Fruit fly (Drosophila melanogaster) whole organism, embryonic: ENCODE data around the gene CG5810.

Experiments
- ATbp ChIP-seq: fragments of 200-800 bp; sonication (Bioruptor generic); optimal IDR thresholded peaks from 2 replicates; lab custom pipeline; 2017; ENCODE audit warnings: missing biosample characterization, mild to moderate bottlenecking, missing genetic modification characterization, missing genetic modification reagents
- Blimp-1 ChIP-seq: fragments of 200-800 bp; sonication (Bioruptor generic); optimal IDR thresholded peaks from 3 replicates; lab custom pipeline; 2018; ENCODE audit warnings: missing biosample characterization, missing genetic modification characterization, mild to moderate bottlenecking, moderate library complexity, missing genetic modification reagents
- CG10209 ChIP-seq: fragments of 200-800 bp; sonication (Bioruptor generic); optimal IDR thresholded peaks from 3 replicates; lab custom pipeline; 2017; ENCODE audit warnings: missing biosample characterization, mild to moderate bottlenecking, missing genetic modification characterization, missing genetic modification reagents
- CG12769 ChIP-seq: fragments of 200-800 bp; sonication (Bioruptor generic); optimal IDR thresholded peaks from 2 replicates; lab custom pipeline; 2019; ENCODE audit warnings: missing biosample characterization, mild to moderate bottlenecking, missing genetic modification characterization, moderate library complexity
- CG17328 ChIP-seq: fragments of 200-800 bp; sonication (Bioruptor generic); IDR thresholded peaks from 2 replicates; pipeline ENCODE4 v1.3.6; 2022; ENCODE audit warnings: missing biosample characterization, missing genetic modification characterization
- CG18262 ChIP-seq: fragments of 200-800 bp; optimal IDR thresholded peaks from 3 replicates; lab custom pipeline; 2019; ENCODE audit warnings: missing biosample characterization, mild to moderate bottlenecking, missing genetic modification characterization, moderate library complexity
- CG18599 ChIP-seq: fragments of 200-800 bp; sonication (Bioruptor generic); optimal IDR thresholded peaks from 3 replicates; lab custom pipeline; 2017; ENCODE audit warnings: missing biosample characterization, missing genetic modification characterization, mild to moderate bottlenecking, moderate library complexity, missing genetic modification reagents
- CG2712 ChIP-seq: fragments of 200-800 bp; optimal IDR thresholded peaks from 3 replicates; lab custom pipeline; 2019; ENCODE audit warnings: missing biosample characterization, mild to moderate bottlenecking, missing genetic modification characterization, moderate library complexity
- CG31441 ChIP-seq: fragments of 200-800 bp; sonication (Bioruptor generic); IDR thresholded peaks from 2 replicates; pipeline ENCODE4 v1.3.6; 2022; ENCODE audit warnings: missing biosample characterization, missing genetic modification characterization
- CG32772 ChIP-seq: fragments of 200-800 bp; sonication (Bioruptor generic); IDR thresholded peaks from 2 replicates; pipeline ENCODE4 v1.3.6; 2022; ENCODE audit warnings: missing biosample characterization, missing genetic modification characterization
- CG4404 ChIP-seq: fragments of 200-800 bp; sonication (Bioruptor generic); IDR thresholded peaks from 2 replicates; pipeline ENCODE4 v1.3.6; 2022; ENCODE audit warnings: missing biosample characterization, missing genetic modification characterization
- CG8388 ChIP-seq: fragments of 200-800 bp; sonication (Bioruptor generic); optimal IDR thresholded peaks from 2 replicates; lab custom pipeline; 2019; ENCODE audit warnings: missing biosample characterization, mild to moderate bottlenecking, missing genetic modification characterization, moderate library complexity
- CG9727 ChIP-seq: fragments of 200-800 bp; sonication (Bioruptor generic); optimal IDR thresholded peaks from 3 replicates; lab custom pipeline; 2017; ENCODE audit warnings: missing biosample characterization, mild to moderate bottlenecking, missing genetic modification characterization
- CG9876 ChIP-seq: fragments of 200-800 bp; sonication (Bioruptor generic); optimal IDR thresholded peaks from 2 replicates; lab custom pipeline; 2016; ENCODE audit warnings: missing biosample characterization, missing genetic modification characterization
- CG9932 ChIP-seq: fragments of 200-800 bp; sonication (Bioruptor generic); IDR thresholded peaks from 2 replicates; pipeline ENCODE4 v1.3.6; 2022; ENCODE audit warnings: missing biosample characterization, missing genetic modification characterization
- Drgx ChIP-seq: fragments of 200-800 bp; sonication (Bioruptor generic); IDR thresholded peaks from 2 replicates; pipeline ENCODE4 v1.3.6; 2022; ENCODE audit warnings: missing biosample characterization, missing genetic modification characterization
- Ets65A ChIP-seq: fragments of 200-800 bp; sonication (Bioruptor generic); peaks from one replicate; lab custom pipeline; 2016; ENCODE audit warnings: missing biosample characterization, missing genetic modification characterization
- H15 ChIP-seq: fragments of 200-800 bp; sonication (Bioruptor generic); IDR thresholded peaks from 3 replicates; pipeline ENCODE4 v1.3.6; 2022; ENCODE audit warnings: missing biosample characterization, missing genetic modification characterization
- Hsf ChIP-seq: fragments of 200-800 bp; sonication (Bioruptor generic); optimal IDR thresholded peaks from 3 replicates; lab custom pipeline; 2016; ENCODE audit warnings: missing biosample characterization, missing genetic modification characterization
- Kr ChIP-seq: fragments of 200-800 bp; sonication (Bioruptor generic); optimal IDR thresholded peaks from 2 replicates; lab custom pipeline; 2017; ENCODE audit warnings: missing biosample characterization, mild to moderate bottlenecking, missing genetic modification characterization
- Lpt ChIP-seq: fragments of >200 bp; optimal IDR thresholded peaks from 2 replicates; lab custom pipeline; 2018; ENCODE audit warnings: missing biosample characterization, missing genetic modification characterization
- Max ChIP-seq: fragments of 200-800 bp; sonication (Bioruptor generic); optimal IDR thresholded peaks from 2 replicates; lab custom pipeline; 2016; ENCODE audit warnings: missing biosample characterization, mild to moderate bottlenecking, missing genetic modification characterization
- NK7.1 ChIP-seq: fragments of 200-800 bp; sonication (Bioruptor generic); optimal IDR thresholded peaks from 3 replicates; lab custom pipeline; 2016; ENCODE audit warnings: missing biosample characterization, missing genetic modification characterization
- Oli ChIP-seq: fragments of 200-800 bp; sonication (Bioruptor generic); optimal IDR thresholded peaks from 2 replicates; lab custom pipeline; 2018; ENCODE audit warnings: missing biosample characterization, mild to moderate bottlenecking, missing genetic modification characterization, moderate library complexity
- Xbp1 ChIP-seq: fragments of 200-800 bp; sonication (Bioruptor generic); optimal IDR thresholded peaks from 3 replicates; lab custom pipeline; 2016; ENCODE audit warnings: missing biosample characterization, mild to moderate bottlenecking, missing genetic modification characterization
- Xrp1 ChIP-seq: fragments of 200-800 bp; sonication (Bioruptor generic); IDR thresholded peaks from 2 replicates; pipeline ENCODE4 v1.3.6; 2022; ENCODE audit warnings: missing biosample characterization, missing genetic modification characterization
- abd-A ChIP-seq: fragments of 200-800 bp; sonication (Bioruptor generic); optimal IDR thresholded peaks from 3 replicates; lab custom pipeline; 2019; ENCODE audit warnings: missing biosample characterization, mild to moderate bottlenecking, missing genetic modification characterization, moderate library complexity
- ara ChIP-seq: fragments of 200-800 bp; sonication (Bioruptor generic); IDR thresholded peaks from 2 replicates; pipeline ENCODE4 v1.3.6; 2022; ENCODE audit warnings: missing biosample characterization, missing genetic modification characterization
- bab2 ChIP-seq: fragments of 200-800 bp; sonication (Bioruptor generic); optimal IDR thresholded peaks from 2 replicates; lab custom pipeline; 2016; ENCODE audit warnings: missing biosample characterization, missing genetic modification characterization
- chif ChIP-seq, 2 experiments: fragments of 200-800 bp; sonication (Bioruptor generic); optimal IDR thresholded peaks; 3 replicates each; lab custom pipeline; 2016; ENCODE audit warnings: missing biosample characterization in 2 of 2, missing genetic modification characterization in 2 of 2
- esg ChIP-seq: fragments of 200-800 bp; sonication (Bioruptor generic); conservative IDR thresholded peaks from 2 replicates; pipeline ENCODE4 v1.3.6; 2022; ENCODE audit warnings: missing biosample characterization, missing genetic modification characterization
- fd96Cb ChIP-seq: fragments of 200-800 bp; sonication (Bioruptor generic); optimal IDR thresholded peaks from 2 replicates; lab custom pipeline; 2018; ENCODE audit warnings: missing biosample characterization, mild to moderate bottlenecking, missing genetic modification characterization, moderate library complexity
- gem ChIP-seq: fragments of 200-800 bp; sonication (Bioruptor generic); optimal IDR thresholded peaks from 2 replicates; lab custom pipeline; 2019; ENCODE audit warnings: missing biosample characterization, mild to moderate bottlenecking, missing genetic modification characterization, moderate library complexity
- grau ChIP-seq: fragments of 200-800 bp; optimal IDR thresholded peaks from 3 replicates; lab custom pipeline; 2019; ENCODE audit warnings: missing biosample characterization, mild to moderate bottlenecking, missing genetic modification characterization, moderate library complexity
- lmd ChIP-seq: fragments of 200-800 bp; sonication (Bioruptor generic); IDR thresholded peaks from 2 replicates; pipeline ENCODE4 v1.3.6; 2022; ENCODE audit warnings: missing biosample characterization, missing genetic modification characterization
- nmo ChIP-seq: fragments of 200-800 bp; sonication (Bioruptor generic); optimal IDR thresholded peaks from 2 replicates; lab custom pipeline; 2018; ENCODE audit warnings: missing biosample characterization, mild to moderate bottlenecking, missing genetic modification characterization, moderate library complexity
- odd ChIP-seq: fragments of 200-800 bp; sonication (Bioruptor generic); optimal IDR thresholded peaks from 2 replicates; lab custom pipeline; 2017; ENCODE audit warnings: missing biosample characterization, mild to moderate bottlenecking, missing genetic modification characterization
- p53 ChIP-seq: fragments of 200-800 bp; sonication (Bioruptor generic); optimal IDR thresholded peaks from 2 replicates; lab custom pipeline; 2016; ENCODE audit warnings: missing biosample characterization, missing genetic modification characterization
- phol ChIP-seq: fragments of 200-800 bp; sonication (Bioruptor generic); optimal IDR thresholded peaks from 3 replicates; lab custom pipeline; 2018; ENCODE audit warnings: missing biosample characterization, mild to moderate bottlenecking, missing genetic modification characterization, moderate library complexity
- prd ChIP-seq, 3 experiments: fragments of >200 bp in 2 of 3; fragments of 200-800 bp in 1 of 3; sonication (Bioruptor generic) in 1 of 3; optimal IDR thresholded peaks in 2 of 3; IDR thresholded peaks in 1 of 3; 2 replicates in 2 of 3; 3 replicates in 1 of 3; pipeline versions ENCODE4 v1.3.6 to Lab custom; 2017 to 2022; ENCODE audit warnings: missing biosample characterization in 1 of 3, missing genetic modification characterization in 1 of 3
- pros ChIP-seq: fragments of 200-800 bp; sonication (Bioruptor generic); optimal IDR thresholded peaks from 3 replicates; lab custom pipeline; 2019; ENCODE audit warnings: missing biosample characterization, mild to moderate bottlenecking, missing genetic modification characterization, moderate library complexity
- sens ChIP-seq: fragments of 200-800 bp; sonication (Bioruptor generic); peaks from one replicate; lab custom pipeline; 2016; ENCODE audit warnings: missing biosample characterization, missing genetic modification characterization
- sisA ChIP-seq: fragments of 200-800 bp; sonication (Bioruptor generic); IDR thresholded peaks from 2 replicates; pipeline ENCODE4 v1.3.6; 2022; ENCODE audit warnings: missing biosample characterization, missing genetic modification characterization
- slbo ChIP-seq: fragments of 200-800 bp; sonication (Bioruptor generic); IDR thresholded peaks from 2 replicates; pipeline ENCODE4 v1.3.6; 2022; ENCODE audit warnings: missing biosample characterization, missing genetic modification characterization
- so ChIP-seq: fragments of 200-800 bp; sonication (Bioruptor generic); IDR thresholded peaks from 3 replicates; pipeline ENCODE4 v1.3.6; 2022; ENCODE audit warnings: missing biosample characterization, missing genetic modification characterization
- trh ChIP-seq: fragments of 200-800 bp; sonication (Bioruptor generic); optimal IDR thresholded peaks from 2 replicates; lab custom pipeline; 2016; ENCODE audit warnings: missing biosample characterization, missing genetic modification characterization
- unpg ChIP-seq: fragments of 200-800 bp; sonication (Bioruptor generic); optimal IDR thresholded peaks from 3 replicates; lab custom pipeline; 2018; ENCODE audit warnings: missing biosample characterization, mild to moderate bottlenecking, missing genetic modification characterization, moderate library complexity

Gene CG5810

dm6 chr3R:21193742-21194141 lies 30.2 kb downstream of the CG5810 start (continued):
- peak; percentile 66 for TF ChIP-seq Kr
- TF ChIP-seq CG12769 (tag; lab: Kevin White, UChicago), result no peak
- TF ChIP-seq trh, result no peak
- no peak for TF ChIP-seq p53 (GFP tag; lab: Kevin White, UChicago)
- no peak for TF ChIP-seq CG32772

DNA sequence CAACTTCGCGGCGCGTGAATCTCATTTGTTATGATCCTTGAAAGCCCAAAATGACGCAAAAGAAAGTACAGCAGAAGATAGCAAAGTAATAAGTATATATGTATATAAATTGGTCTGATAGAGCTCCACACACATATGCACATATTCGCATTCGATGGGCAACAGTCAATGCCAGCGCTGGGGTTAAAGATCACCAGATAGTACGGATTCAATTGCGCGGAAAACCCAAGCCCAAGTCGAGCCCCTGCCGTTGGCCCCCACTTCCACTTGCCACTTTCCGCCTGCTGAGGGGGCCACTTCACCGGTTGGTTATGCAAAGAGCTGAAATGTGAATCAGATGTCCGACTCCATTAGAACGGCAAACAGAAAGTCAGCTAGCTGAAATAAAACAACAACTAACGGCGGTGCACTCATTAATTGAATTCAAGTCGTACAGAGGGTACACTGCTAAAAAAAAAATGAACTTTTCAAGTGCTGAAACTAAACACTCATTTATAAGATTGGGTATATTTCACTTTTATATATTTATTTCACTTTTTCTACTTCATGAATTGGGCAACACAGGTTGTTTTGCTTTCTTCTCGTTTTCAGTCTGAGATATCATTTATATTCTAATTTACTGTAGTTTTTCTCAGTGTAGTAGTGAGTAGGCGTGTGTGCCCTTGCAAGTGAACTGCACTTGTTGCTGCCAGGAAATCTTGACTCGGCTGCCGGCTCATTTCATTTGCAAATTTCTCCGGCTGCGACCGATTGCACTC lies 31.8 kb downstream of the CG5810 start:
- TF ChIP-seq abd-A (tag; lab: Kevin White, UChicago), result no peak
- TF ChIP-seq CG8388 (GFP tag; lab: Kevin White, UChicago), result peak; percentile 1
- TF ChIP-seq unpg (GFP tag; lab: Kevin White, UChicago), result peak; percentile 9
- TF ChIP-seq so (GFP tag; lab: Robert Waterston, UW), result peak; percentile 17; the same call in 1 of the 3 replicates
- peak; percentile 78 for TF ChIP-seq Ets65A (GFP tag; lab: Kevin White, UChicago)
- no peak for TF ChIP-seq CG9876 (GFP tag; lab: Kevin White, UChicago)
- 0 out of 2 replicates have a peak, but pooled peaks have one; percentile 34 for TF ChIP-seq CG9932
- TF ChIP-seq NK7.1 (GFP tag; lab: Kevin White, UChicago), result no peak
- TF ChIP-seq CG10209 (GFP tag; lab: Kevin White, UChicago), result no peak
- TF ChIP-seq H15 (GFP tag; lab: Robert Waterston, UW), result 0 out of 3 replicates have a peak, but pooled peaks have one; percentile 12
- TF ChIP-seq CG2712 (tag; lab: Kevin White, UChicago), result peak; percentile 35
- TF ChIP-seq lmd, result 0 out of 2 replicates have a peak, but pooled peaks have one; percentile 19
- TF ChIP-seq Lpt, result no peak
- 0 out of 2 replicates have a peak, but pooled peaks have one; percentile 30 for TF ChIP-seq ara (GFP tag; lab: Robert Waterston, UW)
- TF ChIP-seq nmo (GFP tag; lab: Kevin White, UChicago), result peak; percentile 9
- 0 out of 2 replicates have a peak, but pooled peaks have one; percentile 18 for TF ChIP-seq sisA (GFP tag; lab: Robert Waterston, UW)
- peak; percentile 15 for TF ChIP-seq CG18599 (GFP tag; lab: Kevin White, UChicago)
- TF ChIP-seq grau (tag; lab: Kevin White, UChicago), result peak; percentile 25
- peak; percentile 14 for TF ChIP-seq Blimp-1 (GFP tag; lab: Kevin White, UChicago)
- TF ChIP-seq CG9727 (GFP tag; lab: Kevin White, UChicago), result peak; percentile 23
- no peak for TF ChIP-seq odd (GFP tag; lab: Kevin White, UChicago)
- TF ChIP-seq Xbp1 (GFP tag; lab: Kevin White, UChicago), result peak; percentile 14
- TF ChIP-seq CG31441, result 0 out of 2 replicates have a peak, but pooled peaks have one; percentile 35
- TF ChIP-seq sens (GFP tag; lab: Kevin White, UChicago), result peak; percentile 78
- 0 out of 2 replicates have a peak, but pooled peaks have one; percentile 33 for TF ChIP-seq CG17328 (GFP tag; lab: Robert Waterston, UW)
- peak; percentile 44; the same call in 1 of the 2 replicates for TF ChIP-seq slbo (GFP tag; lab: Robert Waterston, UW)
- TF ChIP-seq pros (GFP tag; lab: Kevin White, UChicago), result no peak
- TF ChIP-seq Drgx, result peak; percentile 67
- TF ChIP-seq Xrp1 (GFP tag; lab: Robert Waterston, UW), result peak; percentile 42; the same call in 1 of the 2 replicates
- TF ChIP-seq Max (GFP tag; lab: Kevin White, UChicago), result no peak
- TF ChIP-seq Hsf (GFP tag; lab: Kevin White, UChicago), result peak; percentile 2
- peak in 1 of 2 experiments; percentile 21 for TF ChIP-seq chif (GFP tag; optimal IDR thresholded peaks at IDR 0.05; lab: Kevin White, UChicago)
- peak; percentile 53 for TF ChIP-seq gem (tag; lab: Kevin White, UChicago)
- peak; percentile 7; the same call in 1 of the 2 replicates for TF ChIP-seq esg
- peak; percentile 8 for TF ChIP-seq CG18262 (tag; lab: Kevin White, UChicago)
- peak; percentile 6 for TF ChIP-seq ATbp
- no peak for TF ChIP-seq bab2 (GFP tag; lab: Kevin White, UChicago)
- 0 out of 2 replicates have a peak, but pooled peaks have one; percentile 25 for TF ChIP-seq CG4404 (GFP tag; lab: Robert Waterston, UW)
- TF ChIP-seq phol, result peak; percentile 34
- TF ChIP-seq prd (optimal IDR thresholded peaks at IDR 0.05; lab: Kevin White, UChicago), result no peak
- TF ChIP-seq prd (GFP tag; IDR thresholded peaks at IDR 0.05; lab: Robert Waterston, UW), result peak; percentile 56
- TF ChIP-seq fd96Cb (tag; lab: Kevin White, UChicago), result no peak
- peak; percentile 32 for TF ChIP-seq Oli
